Fruit fly (Drosophila melanogaster): ENCODE results near the gene Kah.

The Kah gene

DNA sequence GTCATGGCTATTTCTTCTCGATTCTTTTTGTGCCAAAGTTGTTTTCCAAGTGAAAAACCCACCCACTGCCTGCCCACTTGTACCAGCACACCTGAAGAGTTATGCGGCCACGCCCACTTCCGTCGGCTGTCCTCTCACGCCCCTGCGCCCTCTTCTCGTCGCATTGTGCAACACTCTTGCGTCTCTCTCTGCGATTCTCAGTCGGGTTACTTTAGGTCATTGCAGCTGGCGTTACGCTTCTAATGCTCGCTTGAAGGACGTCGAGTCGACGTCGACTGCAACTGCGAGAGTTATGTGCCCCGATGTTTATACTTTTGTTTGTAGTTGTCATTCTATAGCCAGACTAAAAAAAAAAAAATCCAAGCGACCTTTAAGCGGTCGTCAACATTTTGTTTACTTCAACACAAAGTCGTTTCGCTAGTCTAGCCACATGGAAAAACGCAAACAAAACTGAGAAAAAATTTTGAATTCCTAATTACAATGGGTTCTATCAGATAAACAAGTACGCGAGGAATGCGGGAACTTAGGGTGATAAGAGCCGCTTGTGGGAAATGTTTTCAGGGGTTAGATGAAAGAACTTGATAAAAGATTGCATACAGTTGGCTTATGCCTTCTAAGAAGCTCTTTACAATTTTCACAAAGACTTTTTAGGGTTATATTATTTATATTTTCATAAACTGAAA is 27.2 kb downstream of the Kah start:
- no peak for TF ChIP-seq CTCF (optimal IDR thresholded peaks at IDR 0.05)
- no peak for TF ChIP-seq CG8478 (optimal IDR thresholded peaks at IDR 0.05)

DNA sequence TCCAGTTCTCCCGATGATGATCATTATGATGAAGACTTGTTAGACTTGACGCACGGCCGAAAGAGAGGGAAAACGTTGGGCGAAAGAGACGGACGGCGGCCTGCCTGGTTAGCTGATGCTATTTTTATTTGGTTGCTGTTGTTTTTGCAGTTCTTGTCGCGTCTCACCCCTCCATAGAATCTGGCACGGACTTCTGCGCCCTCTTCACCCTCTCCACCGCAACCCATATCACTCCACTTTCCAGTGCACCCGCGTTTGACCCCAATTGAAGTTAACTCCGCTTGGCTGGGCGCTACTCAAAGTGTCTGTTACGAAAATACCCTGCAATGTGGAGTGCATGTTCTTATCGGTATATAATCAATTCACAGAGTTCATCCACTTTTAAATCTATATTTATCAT is 28.0 kb downstream of the Kah start:
- no peak for TF ChIP-seq CG8478 (optimal IDR thresholded peaks at IDR 0.05)
- TF ChIP-seq CTCF (optimal IDR thresholded peaks at IDR 0.05): no peak

- TF ChIP-seq CTCF (optimal IDR thresholded peaks at IDR 0.05) (no peak), CG8478 (optimal IDR thresholded peaks at IDR 0.05) (peak; percentile 9)
Observed at dm6 chr3L:559390-560034, 29.6 kb downstream of the Kah start.

DNA sequence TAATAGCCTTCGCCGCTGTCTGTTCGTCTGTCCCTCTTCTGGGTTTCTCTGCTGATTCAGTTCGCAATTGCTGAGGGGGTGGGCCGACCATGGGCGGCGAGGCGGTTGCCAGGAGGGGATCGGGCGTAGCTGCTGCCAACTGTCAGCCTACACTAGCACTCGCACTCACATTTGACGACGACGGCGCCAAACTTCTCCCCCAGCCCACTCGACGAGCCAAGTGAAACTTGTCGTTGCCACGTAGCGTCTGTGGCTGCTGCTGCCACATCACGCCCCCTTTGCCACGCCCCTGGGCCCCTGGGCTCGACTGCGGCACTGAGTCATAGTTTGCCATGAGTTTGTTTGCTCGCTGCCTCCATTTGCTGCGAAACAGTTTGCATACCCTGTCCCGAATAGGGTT is 31.8 kb downstream of the Kah start:
- no peak for TF ChIP-seq CG8478 (optimal IDR thresholded peaks at IDR 0.05)
- no peak for TF ChIP-seq CTCF (optimal IDR thresholded peaks at IDR 0.05)

dm6 chr3L:555898-556540 is 33.1 kb downstream of the Kah start:
- no peak for TF ChIP-seq CTCF (optimal IDR thresholded peaks at IDR 0.05)
- no peak for TF ChIP-seq CG8478 (optimal IDR thresholded peaks at IDR 0.05)

DNA sequence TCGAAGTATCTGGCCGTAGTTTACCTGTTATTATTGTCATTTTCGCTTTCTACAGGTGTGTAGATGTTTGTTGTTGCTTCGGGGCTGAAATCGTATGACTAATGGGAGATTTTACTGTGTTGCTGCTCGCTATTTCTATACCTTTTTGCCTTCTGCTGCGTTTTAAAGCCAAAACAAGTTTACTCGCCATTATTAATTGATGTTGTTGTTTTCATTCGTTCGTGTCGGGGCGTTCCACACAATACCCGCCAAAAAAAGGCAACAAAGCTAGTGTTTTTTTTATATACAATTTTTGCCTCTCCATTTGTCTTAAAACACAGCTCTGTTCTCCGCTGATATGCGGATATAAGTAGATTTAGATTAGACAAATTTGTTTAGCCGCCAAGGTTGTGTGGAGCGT is 33.7 kb downstream of the Kah start:
- no peak for TF ChIP-seq CG8478 (optimal IDR thresholded peaks at IDR 0.05)
- TF ChIP-seq CTCF (optimal IDR thresholded peaks at IDR 0.05): no peak

dm6 chr3L:554577-554976 is 34.5 kb downstream of the Kah start:
- TF ChIP-seq CTCF (optimal IDR thresholded peaks at IDR 0.05): no peak
- TF ChIP-seq CG8478 (optimal IDR thresholded peaks at IDR 0.05): no peak

- no peak for TF ChIP-seq CG8478 (optimal IDR thresholded peaks at IDR 0.05)
- TF ChIP-seq CTCF (optimal IDR thresholded peaks at IDR 0.05): no peak
Observed at dm6 chr3L:552950-553349, 36.1 kb downstream of the Kah start.

DNA sequence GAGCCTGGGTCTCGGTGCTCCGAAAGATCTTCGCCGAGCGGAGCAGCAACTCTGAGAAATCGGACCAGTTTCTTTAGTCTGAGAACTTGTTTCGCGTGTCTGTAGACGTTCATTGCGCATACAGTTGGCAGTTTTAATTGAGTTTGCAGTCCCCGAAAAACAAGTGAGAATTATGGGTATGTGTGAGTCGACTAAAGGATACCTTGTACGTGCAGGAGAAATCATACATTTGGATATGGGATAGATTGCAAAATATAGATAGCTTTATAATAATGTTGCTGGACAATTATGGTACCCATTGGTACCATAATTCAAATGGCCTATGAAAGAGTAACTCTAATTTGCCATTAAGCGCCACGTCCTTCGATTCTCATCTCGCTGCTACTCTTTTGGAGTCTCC is 36.6 kb downstream of the Kah start:
- TF ChIP-seq CTCF (optimal IDR thresholded peaks at IDR 0.05) (no peak), CG8478 (optimal IDR thresholded peaks at IDR 0.05) (no peak)

dm6 chr3L:551844-552243 is 37.2 kb downstream of the Kah start:
- TF ChIP-seq CTCF (optimal IDR thresholded peaks at IDR 0.05) (no peak), CG8478 (optimal IDR thresholded peaks at IDR 0.05) (no peak)

- no peak for TF ChIP-seq CTCF (optimal IDR thresholded peaks at IDR 0.05)
- no peak for TF ChIP-seq CG8478 (optimal IDR thresholded peaks at IDR 0.05)
Observed at dm6 chr3L:550828-551094, 38.3 kb downstream of the Kah start.

DNA sequence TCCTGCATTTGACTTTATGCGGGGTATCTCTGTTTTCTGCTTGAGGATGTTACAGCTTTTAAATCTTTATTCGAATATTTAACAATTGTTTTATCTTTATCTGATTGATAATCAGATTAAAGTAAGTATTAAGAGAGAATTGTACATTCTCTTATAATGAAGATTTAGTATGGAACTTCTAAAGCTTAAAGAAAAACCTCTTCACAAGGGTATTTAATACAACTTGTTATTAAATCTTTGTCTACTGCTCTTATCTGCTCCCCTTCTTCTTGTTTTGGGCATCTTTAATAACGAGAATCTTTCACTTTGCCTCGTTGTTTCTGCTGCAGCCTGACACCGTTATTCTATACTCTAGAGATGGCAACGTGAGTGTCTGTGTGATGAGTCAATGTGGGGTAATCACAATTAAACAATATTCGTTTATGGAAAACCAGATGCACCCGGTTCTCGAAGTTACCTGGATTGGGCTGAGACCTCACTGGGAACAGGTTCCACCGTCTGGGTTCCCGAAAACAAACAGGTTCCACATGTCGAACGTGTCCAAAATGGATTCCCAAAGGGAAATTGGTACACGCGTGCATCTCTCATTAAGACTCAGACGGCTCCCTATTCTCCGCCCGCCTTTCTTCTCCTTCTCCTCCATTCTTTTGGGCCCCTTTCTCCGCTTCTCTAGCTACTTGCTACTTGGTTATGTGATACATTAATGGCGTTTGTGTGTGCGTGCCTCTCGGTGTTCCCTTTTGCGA is 38.8 kb downstream of the Kah start:
- TF ChIP-seq CTCF (optimal IDR thresholded peaks at IDR 0.05) (no peak), CG8478 (optimal IDR thresholded peaks at IDR 0.05) (no peak)

- TF ChIP-seq CTCF (optimal IDR thresholded peaks at IDR 0.05): no peak
- peak; percentile 48 for TF ChIP-seq CG8478 (optimal IDR thresholded peaks at IDR 0.05)
Observed at dm6 chr3L:548304-549198, 40.5 kb downstream of the Kah start.

DNA sequence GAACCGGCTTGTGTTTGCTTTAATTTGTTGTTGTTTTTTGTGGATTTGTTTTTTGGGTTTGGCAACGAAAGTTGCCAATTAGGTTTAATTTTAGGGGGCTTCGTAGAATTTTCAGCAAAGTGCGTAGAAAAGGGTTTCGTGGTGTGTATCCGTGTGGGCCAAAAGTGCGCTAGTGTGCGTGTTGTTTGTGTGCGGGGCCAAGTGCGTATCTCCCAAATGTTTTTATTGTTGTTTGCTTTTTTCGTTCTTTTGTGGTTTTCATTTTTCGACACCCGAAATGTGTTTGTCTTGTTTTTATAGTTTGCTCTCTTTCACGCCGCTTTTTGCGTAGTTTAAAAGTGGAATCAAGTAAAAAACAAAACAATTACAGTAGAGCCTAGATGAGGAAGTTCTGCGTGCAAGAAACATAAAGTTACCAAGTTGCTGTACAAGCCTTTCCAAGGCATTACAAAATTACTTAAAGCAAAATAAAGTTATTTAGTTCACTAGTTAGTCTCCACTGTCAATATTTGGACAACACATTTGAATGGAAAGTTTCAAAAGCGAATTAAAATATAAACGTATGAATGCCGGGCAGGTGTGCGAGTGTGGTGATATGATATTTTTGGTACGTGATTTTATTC is 42.1 kb downstream of the Kah start:
- no peak for TF ChIP-seq CTCF (optimal IDR thresholded peaks at IDR 0.05)
- TF ChIP-seq CG8478 (optimal IDR thresholded peaks at IDR 0.05): no peak

All from S2 (cell line).